Worm (Caenorhabditis elegans) whole organism, L2 larva: ENCODE measurements around the gene mpdu-1.

ENCODE experiments used
- C34F6.9 ChIP-seq: fragments of 150-350 bp; optimal IDR thresholded peaks from 2 replicates; lab custom pipeline; 2014; ENCODE audit warnings: missing biosample characterization, missing genetic modification characterization
- F13H6.1 ChIP-seq: sonication (generic microtip); optimal IDR thresholded peaks from 2 replicates; lab custom pipeline; 2016; ENCODE audit warnings: missing genetic modification characterization, missing compliant biosample characterization
- R02D3.7 ChIP-seq: fragments of 150-350 bp; optimal IDR thresholded peaks from 2 replicates; lab custom pipeline; 2014; ENCODE audit warnings: missing biosample characterization, missing genetic modification characterization
- Y55F3AM.14 ChIP-seq: fragments of 200-800 bp; sonication (Bioruptor generic); optimal IDR thresholded peaks from 2 replicates; lab custom pipeline; 2018; ENCODE audit warnings: mild to moderate bottlenecking, missing genetic modification characterization, missing compliant biosample characterization
- ZK546.5 ChIP-seq: sonication (generic microtip); optimal IDR thresholded peaks from 2 replicates; lab custom pipeline; 2017; ENCODE audit warnings: missing biosample characterization, missing genetic modification characterization
- alr-1 ChIP-seq: fragments of 150-350 bp; optimal IDR thresholded peaks from 2 replicates; lab custom pipeline; 2014; ENCODE audit warnings: missing biosample characterization, missing genetic modification characterization
- aly-2 ChIP-seq: fragments of 150-350 bp; optimal IDR thresholded peaks from 2 replicates; lab custom pipeline; 2014; ENCODE audit warnings: missing biosample characterization, missing genetic modification characterization
- ama-1 ChIP-seq: fragments of 150-350 bp; optimal IDR thresholded peaks from 2 replicates; lab custom pipeline; 2018; ENCODE audit warnings: inconsistent platforms
- blmp-1 ChIP-seq: sonication (generic microtip); optimal IDR thresholded peaks from 2 replicates; lab custom pipeline; 2017; ENCODE audit warnings: missing genetic modification characterization, mild to moderate bottlenecking, missing compliant biosample characterization, antibody characterized with exemption, moderate library complexity; ENCODE audit not compliant: insufficient read depth
- ceh-16 ChIP-seq: fragments of 150-350 bp; optimal IDR thresholded peaks from 2 replicates; lab custom pipeline; 2014; ENCODE audit warnings: missing biosample characterization, missing genetic modification characterization
- ceh-82 ChIP-seq: fragments of 150-350 bp; optimal IDR thresholded peaks from 2 replicates; lab custom pipeline; 2014; ENCODE audit warnings: missing biosample characterization, missing genetic modification characterization
- crh-2 ChIP-seq: sonication (generic microtip); optimal IDR thresholded peaks from 2 replicates; lab custom pipeline; 2017; ENCODE audit warnings: missing biosample characterization, missing genetic modification characterization
- dmd-4 ChIP-seq: sonication (generic microtip); optimal IDR thresholded peaks from 2 replicates; lab custom pipeline; 2017; ENCODE audit warnings: missing biosample characterization, missing genetic modification characterization
- egl-27 ChIP-seq: sonication (generic microtip); optimal IDR thresholded peaks from 3 replicates; lab custom pipeline; 2017; ENCODE audit warnings: missing biosample characterization, missing genetic modification reagents, missing genetic modification characterization
- elt-1 ChIP-seq: fragments of 150-350 bp; optimal IDR thresholded peaks from 2 replicates; lab custom pipeline; 2014; ENCODE audit warnings: missing biosample characterization, missing genetic modification characterization
- elt-3 ChIP-seq: sonication (generic microtip); optimal IDR thresholded peaks from 2 replicates; lab custom pipeline; 2017; ENCODE audit warnings: missing biosample characterization, missing genetic modification characterization
- fos-1 ChIP-seq: fragments of 150-350 bp; optimal IDR thresholded peaks from 2 replicates; lab custom pipeline; 2014; ENCODE audit warnings: missing biosample characterization, missing genetic modification characterization
- gmeb-1 ChIP-seq: fragments of 150-350 bp; optimal IDR thresholded peaks from 2 replicates; lab custom pipeline; 2014; ENCODE audit warnings: missing biosample characterization, missing genetic modification characterization
- lin-11 ChIP-seq: fragments of 150-350 bp; sonication (generic microtip); optimal IDR thresholded peaks from 2 replicates; lab custom pipeline; 2014; ENCODE audit warnings: missing biosample characterization, missing genetic modification characterization, inconsistent platforms, mixed read lengths
- lin-13 ChIP-seq: fragments of 150-350 bp; optimal IDR thresholded peaks from 2 replicates; lab custom pipeline; 2014; ENCODE audit warnings: missing biosample characterization, missing genetic modification reagents, missing genetic modification characterization
- lin-39 ChIP-seq: fragments of 150-350 bp; optimal IDR thresholded peaks from 2 replicates; lab custom pipeline; 2014; ENCODE audit warnings: missing biosample characterization, missing genetic modification reagents, missing genetic modification characterization
- lsy-2 ChIP-seq, 2 experiments: fragments of 150-350 bp in 1 of 2; sonication (generic microtip) in 1 of 2; optimal IDR thresholded peaks; 2 replicates each; lab custom pipeline; 2014 to 2017; ENCODE audit warnings: missing biosample characterization in 2 of 2, missing genetic modification characterization in 2 of 2
- mab-5 ChIP-seq: fragments of 150-350 bp; optimal IDR thresholded peaks from 2 replicates; lab custom pipeline; 2014; ENCODE audit warnings: missing biosample characterization, missing genetic modification characterization
- mbf-1 ChIP-seq: sonication (generic microtip); optimal IDR thresholded peaks from 2 replicates; lab custom pipeline; 2017; ENCODE audit warnings: missing biosample characterization, missing genetic modification characterization
- mdl-1 ChIP-seq, 2 experiments: fragments of 150-350 bp in 1 of 2; sonication (generic microtip) in 1 of 2; optimal IDR thresholded peaks; 2 replicates each; lab custom pipeline; 2017; ENCODE audit warnings: missing biosample characterization in 2 of 2, missing genetic modification characterization in 2 of 2
- nhr-10 ChIP-seq: sonication (generic microtip); optimal IDR thresholded peaks from 2 replicates; lab custom pipeline; 2017; ENCODE audit warnings: missing biosample characterization, missing genetic modification characterization
- nhr-11 ChIP-seq: fragments of 150-350 bp; optimal IDR thresholded peaks from 2 replicates; lab custom pipeline; 2014; ENCODE audit warnings: missing biosample characterization, missing genetic modification characterization
- nhr-12 ChIP-seq: fragments of 150-350 bp; optimal IDR thresholded peaks from 2 replicates; lab custom pipeline; 2014; ENCODE audit warnings: missing biosample characterization, missing genetic modification characterization
- nhr-129 ChIP-seq: fragments of 150-350 bp; optimal IDR thresholded peaks from 2 replicates; lab custom pipeline; 2014; ENCODE audit warnings: missing biosample characterization, missing genetic modification characterization
- nhr-21 ChIP-seq: fragments of 150-350 bp; optimal IDR thresholded peaks from 2 replicates; lab custom pipeline; 2014; ENCODE audit warnings: missing biosample characterization, missing genetic modification characterization
- nhr-23 ChIP-seq: fragments of 150-350 bp; optimal IDR thresholded peaks from 2 replicates; lab custom pipeline; 2014; ENCODE audit warnings: missing biosample characterization, missing genetic modification reagents, missing genetic modification characterization
- nhr-237 ChIP-seq: fragments of 150-350 bp; optimal IDR thresholded peaks from 2 replicates; lab custom pipeline; 2014; ENCODE audit warnings: missing biosample characterization, missing genetic modification characterization
- nhr-25 ChIP-seq: fragments of 150-350 bp; sonication (generic microtip); optimal IDR thresholded peaks from 3 replicates; lab custom pipeline; 2014; ENCODE audit warnings: missing biosample characterization, missing genetic modification characterization
- nhr-6 ChIP-seq: fragments of 150-350 bp; optimal IDR thresholded peaks from 2 replicates; lab custom pipeline; 2014; ENCODE audit warnings: missing biosample characterization, missing genetic modification characterization
- nhr-77 ChIP-seq: fragments of 150-350 bp; optimal IDR thresholded peaks from 2 replicates; lab custom pipeline; 2014; ENCODE audit warnings: missing biosample characterization, missing genetic modification characterization
- peb-1 ChIP-seq: fragments of 150-350 bp; optimal IDR thresholded peaks from 2 replicates; lab custom pipeline; 2014; ENCODE audit warnings: missing biosample characterization, missing genetic modification characterization
- sem-4 ChIP-seq: fragments of 150-350 bp; optimal IDR thresholded peaks from 2 replicates; lab custom pipeline; 2014; ENCODE audit warnings: missing biosample characterization, missing genetic modification reagents, missing genetic modification characterization
- skn-1 ChIP-seq: sonication (generic microtip); optimal IDR thresholded peaks from 2 replicates; lab custom pipeline; 2017; ENCODE audit warnings: missing biosample characterization, missing genetic modification characterization
- sma-3 ChIP-seq: sonication (generic microtip); optimal IDR thresholded peaks from 2 replicates; lab custom pipeline; 2016; ENCODE audit warnings: missing genetic modification reagents, missing genetic modification characterization, missing compliant biosample characterization
- sma-9 ChIP-seq, 2 experiments: fragments of 150-350 bp in 1 of 2; sonication (generic microtip) in 1 of 2; optimal IDR thresholded peaks; 2 replicates each; lab custom pipeline; 2014 to 2016; ENCODE audit warnings: missing genetic modification characterization in 2 of 2, mild to moderate bottlenecking in 1 of 2, missing biosample characterization in 1 of 2, missing compliant biosample characterization in 1 of 2, missing genetic modification reagents in 1 of 2, moderate library complexity in 1 of 2
- snpc-4 ChIP-seq: fragments of 150-350 bp; optimal IDR thresholded peaks from 2 replicates; lab custom pipeline; 2014; ENCODE audit warnings: missing biosample characterization, missing genetic modification characterization
- unc-39 ChIP-seq: fragments of 150-350 bp; optimal IDR thresholded peaks from 2 replicates; lab custom pipeline; 2014; ENCODE audit warnings: missing biosample characterization, missing genetic modification characterization
- unc-55 ChIP-seq: fragments of 150-350 bp; sonication (generic microtip); optimal IDR thresholded peaks from 3 replicates; lab custom pipeline; 2014; ENCODE audit warnings: missing biosample characterization, missing genetic modification reagents, missing genetic modification characterization
- unc-62 ChIP-seq: fragments of 150-350 bp; optimal IDR thresholded peaks from 2 replicates; lab custom pipeline; 2014; ENCODE audit warnings: missing biosample characterization, missing genetic modification reagents, missing genetic modification characterization
- zag-1 ChIP-seq: fragments of 150-350 bp; optimal IDR thresholded peaks from 2 replicates; lab custom pipeline; 2014; ENCODE audit warnings: missing biosample characterization, missing genetic modification characterization
- ztf-1 ChIP-seq: fragments of 200-800 bp; sonication (Bioruptor generic); conservative IDR thresholded peaks from 2 replicates; pipeline ENCODE4 v1.3.6; 2022; ENCODE audit warnings: missing genetic modification characterization, missing compliant biosample characterization
- ztf-11 ChIP-seq: sonication (generic microtip); optimal IDR thresholded peaks from 2 replicates; lab custom pipeline; 2017; ENCODE audit warnings: missing biosample characterization, missing genetic modification characterization
- ztf-4 ChIP-seq: fragments of 150-350 bp; optimal IDR thresholded peaks from 2 replicates; lab custom pipeline; 2014; ENCODE audit warnings: missing biosample characterization, missing genetic modification characterization

mpdu-1 gene

DNA sequence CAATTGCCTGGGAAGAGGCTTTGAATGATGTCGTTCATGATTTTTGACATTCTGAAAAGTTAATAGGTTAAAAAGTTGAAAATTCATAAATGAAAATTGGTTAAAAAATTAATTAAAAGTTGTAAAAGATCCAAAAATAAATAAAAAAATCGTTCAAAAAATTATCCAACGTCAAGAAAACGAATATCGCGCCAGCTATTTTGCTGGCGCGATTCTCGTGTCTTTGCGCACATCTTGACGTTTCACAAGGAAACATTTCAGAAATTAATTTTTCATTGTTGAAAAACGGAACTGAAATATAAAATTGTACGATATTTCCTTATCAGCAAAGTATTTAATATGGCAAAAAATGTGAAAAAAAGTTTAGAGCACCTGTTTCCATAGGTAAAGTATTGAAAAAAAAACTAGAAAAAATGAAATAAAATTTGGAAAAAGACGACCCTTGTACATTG, at the start of gene mpdu-1:
TSS of gene mpdu-1 (minus strand) at position 51 of the 452 bp plus-strand sequence.
- TF ChIP-seq mdl-1 (tag; optimal IDR thresholded peaks at IDR 0.05; lab: Kevin White, UChicago) (no peak), nhr-11 (tag; lab: Kevin White, UChicago) (no peak), nhr-21 (peak; percentile 44), Y55F3AM.14 (GFP tag; lab: Kevin White, UChicago) (no peak), nhr-129 (tag; lab: Kevin White, UChicago) (no peak), lin-13 (peak; percentile 64), blmp-1 (tag; lab: Kevin White, UChicago) (no peak), mbf-1 (tag; lab: Kevin White, UChicago) (no peak), ztf-11 (tag; lab: Kevin White, UChicago) (no peak), gmeb-1 (tag; lab: Kevin White, UChicago) (peak; percentile 78), ama-1 (lab: Kevin White, UChicago) (no peak), nhr-12 (tag; lab: Kevin White, UChicago) (no peak), mab-5 (no peak), ztf-4 (tag; lab: Kevin White, UChicago) (peak; percentile 48), elt-1 (tag; lab: Kevin White, UChicago) (no peak), unc-55 (GFP tag; lab: Kevin White, UChicago) (peak; percentile 77), sem-4 (peak; percentile 17), nhr-23 (no peak), snpc-4 (tag; lab: Kevin White, UChicago) (peak; percentile 77), alr-1 (tag; lab: Kevin White, UChicago) (peak; percentile 24), nhr-6 (tag; lab: Kevin White, UChicago) (peak; percentile 61), R02D3.7 (tag; lab: Kevin White, UChicago) (peak; percentile 2), sma-3 (peak; percentile 48), nhr-10 (tag; lab: Kevin White, UChicago) (no peak), F13H6.1 (tag; lab: Kevin White, UChicago) (peak; percentile 61), nhr-77 (tag; lab: Kevin White, UChicago) (no peak), zag-1 (tag; lab: Kevin White, UChicago) (no peak), nhr-237 (tag; lab: Kevin White, UChicago) (no peak), elt-3 (tag; lab: Kevin White, UChicago) (no peak), unc-39 (tag; lab: Kevin White, UChicago) (no peak), unc-62 (GFP tag; lab: Kevin White, UChicago) (no peak), fos-1 (tag; lab: Kevin White, UChicago) (peak; percentile 75), peb-1 (tag; lab: Kevin White, UChicago) (no peak), ceh-16 (tag; lab: Kevin White, UChicago) (no peak), aly-2 (no peak), sma-9 (GFP tag; optimal IDR thresholded peaks at IDR 0.05; lab: Kevin White, UChicago) (peak; percentile 77), sma-9 (tag; optimal IDR thresholded peaks at IDR 0.05; lab: Kevin White, UChicago) (no peak), lin-39 (no peak), ceh-82 (tag; lab: Kevin White, UChicago) (no peak), lsy-2 (tag; optimal IDR thresholded peaks at IDR 0.05; lab: Kevin White, UChicago) (peak; percentile 39 to 86), skn-1 (no peak), lin-11 (no peak), ztf-1 (no peak), C34F6.9 (tag; lab: Kevin White, UChicago) (peak; percentile 80), crh-2 (tag; lab: Kevin White, UChicago) (peak; percentile 71), dmd-4 (tag; lab: Kevin White, UChicago) (no peak), nhr-25 (no peak), ZK546.5 (tag; lab: Kevin White, UChicago) (no peak), egl-27 (tag; lab: Kevin White, UChicago) (peak; percentile 50)
